Worm (Caenorhabditis elegans) whole organism, mixed stage, embryonic: ENCODE measurements around the gene dop-3.

ENCODE experiments used
- bed-3 ChIP-seq: fragments of 200-800 bp; sonication (Bioruptor generic); optimal IDR thresholded peaks from 3 replicates; lab custom pipeline; 2018; ENCODE audit warnings: mild to moderate bottlenecking, missing genetic modification characterization, moderate library complexity, missing compliant biosample characterization
- blmp-1 ChIP-seq: fragments of 150-350 bp; optimal IDR thresholded peaks from 2 replicates; lab custom pipeline; 2014; ENCODE audit warnings: missing biosample characterization, missing genetic modification characterization
- ceh-83 ChIP-seq: fragments of 200-800 bp; sonication (Bioruptor generic); optimal IDR thresholded peaks from 2 replicates; lab custom pipeline; 2018; ENCODE audit warnings: mild to moderate bottlenecking, missing genetic modification characterization, missing compliant biosample characterization
- ces-1 ChIP-seq: fragments of 150-350 bp; optimal IDR thresholded peaks from 2 replicates; lab custom pipeline; 2014; ENCODE audit warnings: missing biosample characterization, missing genetic modification reagents, missing genetic modification characterization
- elt-1 ChIP-seq: sonication (generic microtip); optimal IDR thresholded peaks from 2 replicates; lab custom pipeline; 2017; ENCODE audit warnings: missing genetic modification characterization, mild to moderate bottlenecking, missing compliant biosample characterization, antibody characterized with exemption, moderate library complexity, borderline replicate concordance; ENCODE audit not compliant: insufficient read depth
- elt-3 ChIP-seq: fragments of 150-350 bp; optimal IDR thresholded peaks from 2 replicates; lab custom pipeline; 2014; ENCODE audit warnings: missing biosample characterization, missing genetic modification characterization
- lin-13 ChIP-seq: fragments of 150-350 bp; optimal IDR thresholded peaks from 2 replicates; lab custom pipeline; 2014; ENCODE audit warnings: missing biosample characterization, missing genetic modification characterization
- lsy-2 ChIP-seq: fragments of 150-350 bp; optimal IDR thresholded peaks from 2 replicates; lab custom pipeline; 2014; ENCODE audit warnings: missing biosample characterization, missing genetic modification characterization
- mep-1 ChIP-seq: fragments of 150-350 bp; optimal IDR thresholded peaks from 2 replicates; lab custom pipeline; 2017; ENCODE audit warnings: missing biosample characterization, missing genetic modification reagents, missing genetic modification characterization, inconsistent platforms
- nhr-2 ChIP-seq: fragments of 150-350 bp; optimal IDR thresholded peaks from 2 replicates; lab custom pipeline; 2014; ENCODE audit warnings: missing biosample characterization, missing genetic modification characterization
- nhr-76 ChIP-seq: sonication (generic microtip); optimal IDR thresholded peaks from 2 replicates; lab custom pipeline; 2017; ENCODE audit warnings: missing biosample characterization, missing genetic modification characterization
- pha-4 ChIP-seq: fragments of 150-350 bp; optimal IDR thresholded peaks from 2 replicates; lab custom pipeline; 2018; ENCODE audit warnings: missing biosample characterization, missing genetic modification reagents, missing genetic modification characterization
- snpc-4 ChIP-seq: fragments of 150-350 bp; optimal IDR thresholded peaks from 2 replicates; lab custom pipeline; 2014; ENCODE audit warnings: missing biosample characterization, missing genetic modification characterization
- unc-62 ChIP-seq: fragments of 150-350 bp; optimal IDR thresholded peaks from 2 replicates; lab custom pipeline; 2014; ENCODE audit warnings: missing biosample characterization, missing genetic modification reagents, missing genetic modification characterization

- TF ChIP-seq unc-62 (GFP tag; lab: Kevin White, UChicago) = no peak
- TF ChIP-seq elt-3 = no peak
- no peak for TF ChIP-seq elt-1 (tag; lab: Kevin White, UChicago)
- TF ChIP-seq mep-1 (tag; lab: Kevin White, UChicago) = no peak
- TF ChIP-seq nhr-76 (tag; lab: Kevin White, UChicago) = no peak
- TF ChIP-seq lin-13 (tag; lab: Kevin White, UChicago) = no peak
- TF ChIP-seq snpc-4 = no peak
- TF ChIP-seq ceh-83 = no peak
- no peak for TF ChIP-seq pha-4 (tag; lab: Kevin White, UChicago)
- TF ChIP-seq blmp-1 (tag; lab: Kevin White, UChicago) = no peak
- TF ChIP-seq nhr-2 (tag; lab: Kevin White, UChicago) = no peak
- no peak for TF ChIP-seq lsy-2 (tag; lab: Kevin White, UChicago)
- TF ChIP-seq bed-3 = no peak
- no peak for TF ChIP-seq ces-1
Observed at ce11 chrX:6551073-6551652, 18.4 kb downstream of the dop-3 start.
